Fruit fly (Drosophila melanogaster): ENCODE data around the gene CG15731.

The CG15731 gene

dm6 chrX:12462936-12463558 lies 5.5 kb upstream of the CG15731 start, which contains the start of the genes Rab40 and CG42258 (continued):
- TF ChIP-seq sisA (GFP tag; IDR thresholded peaks at IDR 0.05), result peak; percentile 44
- TF ChIP-seq sens (GFP tag), result peak; percentile 91
- peak; percentile 65; the same call in 1 of the 3 replicates for TF ChIP-seq ken (GFP tag; IDR thresholded peaks at IDR 0.05)
- TF ChIP-seq CG17359 (tag; optimal IDR thresholded peaks at IDR 0.05), result no peak
- TF ChIP-seq kay (GFP tag; optimal IDR thresholded peaks at IDR 0.05), result no peak
- 0 out of 2 replicates have a peak, but pooled peaks have one; percentile 37 for TF ChIP-seq sens-2 (GFP tag; IDR thresholded peaks at IDR 0.05)
- TF ChIP-seq CG32772 (GFP tag; IDR thresholded peaks at IDR 0.05), result no peak
- TF ChIP-seq Meics (GFP tag; optimal IDR thresholded peaks at IDR 0.05), result peak; percentile 36
- TF ChIP-seq Xrp1 (GFP tag; IDR thresholded peaks at IDR 0.05), result peak; percentile 46; the same call in 1 of the 2 replicates
- TF ChIP-seq Dp (GFP tag; optimal IDR thresholded peaks at IDR 0.05), result no peak
- peak; percentile 36 for TF ChIP-seq ems (GFP tag; optimal IDR thresholded peaks at IDR 0.05)
- no peak for TF ChIP-seq tx (GFP tag; optimal IDR thresholded peaks at IDR 0.05)
- TF ChIP-seq B-H1 (GFP tag; IDR thresholded peaks at IDR 0.05), result no peak
- peak; percentile 31 for TF ChIP-seq Nf-YC (tag; optimal IDR thresholded peaks at IDR 0.05)
- TF ChIP-seq ATbp (GFP tag; optimal IDR thresholded peaks at IDR 0.05), result no peak
- TF ChIP-seq chif (GFP tag; optimal IDR thresholded peaks at IDR 0.05), result peak in 1 of 2 experiments; percentile 60
- TF ChIP-seq CG31365 (tag; optimal IDR thresholded peaks at IDR 0.05), result no peak
- TF ChIP-seq HHEX (GFP tag; optimal IDR thresholded peaks at IDR 0.05), result no peak
- no peak for TF ChIP-seq gce (GFP tag; IDR thresholded peaks at IDR 0.05)
- TF ChIP-seq sob (GFP tag; IDR thresholded peaks at IDR 0.05), result no peak
- TF ChIP-seq Stat92E (GFP tag; optimal IDR thresholded peaks at IDR 0.05), result no peak
- no peak for TF ChIP-seq CG4282 (GFP tag; optimal IDR thresholded peaks at IDR 0.05)
- peak; percentile 24 for TF ChIP-seq Myb (GFP tag; optimal IDR thresholded peaks at IDR 0.05)
- TF ChIP-seq cg (GFP tag; optimal IDR thresholded peaks at IDR 0.05), result no peak
- peak; percentile 61 for TF ChIP-seq CG13624 (GFP tag; optimal IDR thresholded peaks at IDR 0.05)
- peak; percentile 80 for TF ChIP-seq CG17361 (GFP tag; IDR thresholded peaks at IDR 0.05)
- TF ChIP-seq CG14667 (GFP tag; IDR thresholded peaks at IDR 0.05), result no peak
- TF ChIP-seq CrebB (tag; optimal IDR thresholded peaks at IDR 0.05), result no peak
- no peak for TF ChIP-seq CG43689 (GFP tag; IDR thresholded peaks at IDR 0.05)
- TF ChIP-seq Abd-B (GFP tag; optimal IDR thresholded peaks at IDR 0.05), result peak; percentile 41
- no peak for TF ChIP-seq trh (GFP tag; optimal IDR thresholded peaks at IDR 0.05)
- no peak for TF ChIP-seq CG7987 (GFP tag; optimal IDR thresholded peaks at IDR 0.05)
- no peak for TF ChIP-seq mld (GFP tag; IDR thresholded peaks at IDR 0.05; ENCODE audit: partially characterized antibody)
- TF ChIP-seq sc (optimal IDR thresholded peaks at IDR 0.05), result no peak
- no peak for TF ChIP-seq sc (GFP tag; optimal IDR thresholded peaks at IDR 0.05)
- no peak for TF ChIP-seq Usf (GFP tag; optimal IDR thresholded peaks at IDR 0.05)
- TF ChIP-seq HLH54F (GFP tag; optimal IDR thresholded peaks at IDR 0.05), result peak; percentile 50
- no peak for TF ChIP-seq jigr1 (GFP tag; IDR thresholded peaks at IDR 0.05)
- TF ChIP-seq CG9215 (GFP tag; IDR thresholded peaks at IDR 0.05), result peak; percentile 48; the same call in 1 of the 2 replicates
- TF ChIP-seq E2f2 (GFP tag; IDR thresholded peaks at IDR 0.05), result 0 out of 2 replicates have a peak, but pooled peaks have one; percentile 17
- TF ChIP-seq CG8281 (tag; optimal IDR thresholded peaks at IDR 0.05), result no peak
- no peak for TF ChIP-seq emc (GFP tag; optimal IDR thresholded peaks at IDR 0.05)
- peak; percentile 38; the same call in 1 of the 4 replicates for TF ChIP-seq Gug (GFP tag; IDR thresholded peaks at IDR 0.05)
- no peak for TF ChIP-seq Aef1 (GFP tag; IDR thresholded peaks at IDR 0.05)
- no peak for TF ChIP-seq CHES-1-like (GFP tag; optimal IDR thresholded peaks at IDR 0.05)
- TF ChIP-seq CG18619 (GFP tag; optimal IDR thresholded peaks at IDR 0.05), result peak; percentile 16
- peak; percentile 53; the same call in 1 of the 2 replicates for TF ChIP-seq amos (GFP tag; IDR thresholded peaks at IDR 0.05; ENCODE audit: partially characterized antibody)
- peak; percentile 26 for TF ChIP-seq Atf-2 (GFP tag; optimal IDR thresholded peaks at IDR 0.05)
- TF ChIP-seq crp (GFP tag; optimal IDR thresholded peaks at IDR 0.05), result no peak
- TF ChIP-seq CG12769 (tag; optimal IDR thresholded peaks at IDR 0.05), result no peak
